Worm (Caenorhabditis elegans): Measurements from ENCODE around the gene F31F6.3.

F31F6.3 gene

ce11 chrX:14828766-14829165 lies 43.9 kb downstream of the F31F6.3 start:
- TF ChIP-seq tbx-37 (GFP tag; conservative IDR thresholded peaks at IDR 0.05) (no peak), hnd-1 (tag; optimal IDR thresholded peaks at IDR 0.05) (no peak), tbx-11 (GFP tag; IDR thresholded peaks at IDR 0.05) (no peak)

DNA sequence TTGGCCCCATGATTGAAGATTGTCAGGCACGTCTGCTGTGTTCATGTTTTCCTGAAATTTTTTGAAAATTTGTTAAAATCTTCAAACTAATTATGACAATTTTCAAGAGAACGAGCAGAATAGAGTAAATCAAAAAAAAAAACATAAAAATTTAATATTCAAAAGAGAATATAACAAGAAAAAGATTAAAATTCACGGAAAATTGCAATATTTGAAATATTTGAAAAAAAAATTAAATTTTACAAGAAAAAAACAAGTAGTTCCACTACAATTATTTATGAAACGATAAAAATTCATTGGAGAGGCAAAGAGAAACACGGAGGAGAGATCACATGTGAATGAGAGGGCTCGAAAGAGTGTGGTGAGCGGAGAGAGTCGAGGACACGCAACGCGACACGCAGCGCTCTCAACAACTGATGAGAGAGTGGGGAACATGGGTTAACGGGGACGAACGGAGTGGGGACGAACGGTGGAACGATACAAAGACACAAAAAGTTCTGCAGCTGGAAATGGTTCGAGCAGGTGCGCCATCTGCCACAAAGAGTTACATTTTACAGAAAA lies 48.1 kb downstream of the F31F6.3 start, which contains the start of gene mbk-1:
Gene mbk-1 (minus strand): TSS at position 51 of the 561 bp plus-strand sequence.
- TF ChIP-seq hmbx-1 (tag; optimal IDR thresholded peaks at IDR 0.05) (no peak), tbx-11 (GFP tag; IDR thresholded peaks at IDR 0.05) (no peak), tbx-37 (GFP tag; conservative IDR thresholded peaks at IDR 0.05) (no peak), hnd-1 (tag; optimal IDR thresholded peaks at IDR 0.05) (no peak), F13C5.2 (tag; optimal IDR thresholded peaks at IDR 0.05) (no peak), tra-4 (tag; optimal IDR thresholded peaks at IDR 0.05) (no peak), pes-1 (GFP tag; IDR thresholded peaks at IDR 0.05) (no peak), flt-1 (GFP tag; IDR thresholded peaks at IDR 0.05) (no peak), ama-1 (optimal IDR thresholded peaks at IDR 0.05) (no peak), B0310.2 (tag; optimal IDR thresholded peaks at IDR 0.05) (no peak), aly-1 (tag; optimal IDR thresholded peaks at IDR 0.05) (no peak), ceh-36 (tag; optimal IDR thresholded peaks at IDR 0.05) (no peak), hmg-4 (GFP tag; optimal IDR thresholded peaks at IDR 0.05) (no peak)

Data from whole organism, early embryonic.